Fruit fly (Drosophila melanogaster): Measurements from ENCODE around the gene TotZ.

DNA sequence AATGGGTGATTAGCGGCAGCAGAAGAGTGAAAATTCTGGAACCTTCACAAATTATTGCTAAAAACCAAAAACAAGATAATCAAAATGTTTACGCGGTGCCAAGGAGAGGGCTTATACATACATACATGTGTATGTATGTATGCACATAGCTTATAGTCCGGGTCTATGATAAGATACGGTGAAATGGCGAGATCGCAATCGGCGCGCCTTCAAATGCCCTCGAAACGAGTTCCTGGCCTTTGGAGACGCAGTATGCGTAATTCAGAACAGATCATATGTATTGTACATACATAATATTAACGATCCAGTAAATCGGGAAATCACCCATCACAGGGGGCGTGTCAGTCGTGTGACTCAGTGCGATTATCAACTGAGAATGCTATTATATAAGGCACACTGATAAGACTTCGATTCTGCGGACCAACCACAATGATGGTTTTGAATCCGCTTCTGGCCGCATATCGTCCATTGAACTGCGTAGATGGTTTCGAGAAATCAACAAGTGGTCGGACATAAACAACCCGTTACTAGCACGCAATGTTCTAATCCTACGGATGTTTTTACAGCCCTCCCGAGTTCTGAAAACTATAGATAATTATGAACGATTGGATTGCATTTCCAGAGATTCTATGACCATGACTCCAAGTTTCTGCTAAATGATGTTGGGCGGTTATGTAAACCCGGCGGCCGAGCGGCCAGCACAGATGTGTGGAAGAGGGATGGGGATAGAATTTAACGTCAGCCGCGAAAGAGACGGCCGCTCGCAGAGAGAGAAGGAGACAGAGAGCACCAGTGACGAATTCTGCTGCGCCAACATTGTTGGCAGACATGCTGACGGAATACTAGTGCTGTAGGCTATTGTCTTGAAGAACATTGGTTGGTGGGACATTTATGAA, 48.8 kb upstream of the TotZ start:
- TF ChIP-seq psq (optimal IDR thresholded peaks at IDR 0.05) (no peak), insv (optimal IDR thresholded peaks at IDR 0.05) (no peak), Myc (optimal IDR thresholded peaks at IDR 0.05) (no peak)

Data from Kc167 (cell line).